Fruit fly (Drosophila melanogaster): Measurements from ENCODE around the gene CycT.

The CycT gene

DNA sequence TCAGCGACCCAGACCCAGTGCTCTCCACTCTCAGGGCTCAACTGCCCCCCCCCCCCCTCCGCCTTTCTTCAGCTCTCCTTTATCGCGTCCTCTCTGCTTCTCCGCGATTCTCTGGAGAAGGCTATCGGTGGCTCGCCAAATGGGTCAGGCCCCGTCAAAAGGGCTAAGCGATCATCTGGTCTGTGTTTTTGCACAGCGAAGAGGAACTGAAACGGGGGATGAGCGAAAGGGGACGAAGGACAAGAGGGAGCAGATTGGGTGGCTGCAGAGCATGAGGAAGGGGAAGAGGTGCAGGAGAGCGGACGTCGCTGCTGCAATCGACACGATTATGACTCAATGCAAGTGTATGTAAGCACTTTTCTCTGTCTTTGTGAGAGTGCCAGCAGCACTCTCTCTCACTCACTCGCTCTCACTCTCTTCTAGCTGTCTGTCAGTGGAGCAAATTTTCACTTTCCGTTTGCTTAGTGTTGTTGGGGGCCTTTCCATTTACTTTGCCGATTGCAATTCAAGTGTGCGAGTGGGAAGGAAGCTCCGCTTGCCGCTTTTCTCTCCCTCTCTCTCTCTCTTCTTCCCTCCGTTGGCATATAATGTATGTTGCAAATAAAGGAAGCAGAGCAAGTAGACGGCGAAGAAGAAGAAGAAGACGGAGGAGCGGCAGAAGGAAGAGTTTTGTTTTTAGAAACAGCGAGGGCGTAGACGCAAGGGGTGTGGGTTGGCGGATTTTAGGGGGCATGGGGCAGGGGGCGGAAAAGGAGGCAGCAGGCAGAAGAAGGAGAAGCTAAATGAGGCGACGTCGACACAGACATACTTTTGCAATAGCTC is 20.2 kb upstream of the CycT start (continued):
- TF ChIP-seq CG15336 (GFP tag; IDR thresholded peaks at IDR 0.05) (peak; percentile 39; the same call in 1 of the 2 replicates), fd59A (GFP tag; optimal IDR thresholded peaks at IDR 0.05) (no peak), CG6792 (GFP tag; optimal IDR thresholded peaks at IDR 0.05) (no peak), Blimp-1 (GFP tag; optimal IDR thresholded peaks at IDR 0.05) (peak; percentile 100), acj6 (GFP tag; optimal IDR thresholded peaks at IDR 0.05) (no peak), CG6276 (GFP tag; optimal IDR thresholded peaks at IDR 0.05) (no peak), Gug (GFP tag; IDR thresholded peaks at IDR 0.05) (no peak), dac (GFP tag; optimal IDR thresholded peaks at IDR 0.05) (no peak), svp (GFP tag) (peak; percentile 100), CG9139 (GFP tag; optimal IDR thresholded peaks at IDR 0.05) (peak; percentile 0), lz (GFP tag; optimal IDR thresholded peaks at IDR 0.05) (no peak), Sox14 (GFP tag; optimal IDR thresholded peaks at IDR 0.05) (peak; percentile 40), CG8632 (GFP tag; optimal IDR thresholded peaks at IDR 0.05) (no peak), net (GFP tag; optimal IDR thresholded peaks at IDR 0.05) (no peak), CG3032 (tag; optimal IDR thresholded peaks at IDR 0.05) (no peak), ss (GFP tag; optimal IDR thresholded peaks at IDR 0.05) (peak; percentile 7 to 17), CG11902 (GFP tag; optimal IDR thresholded peaks at IDR 0.05) (no peak), Eip93F (GFP tag; optimal IDR thresholded peaks at IDR 0.05) (no peak)

dm6 chr3L:17576886-17577271 is 19.3 kb upstream of the CycT start:
- TF ChIP-seq CG6792 (GFP tag; optimal IDR thresholded peaks at IDR 0.05) (peak; percentile 44), Eip75B (GFP tag; optimal IDR thresholded peaks at IDR 0.05) (no peak), CG32006 (GFP tag; optimal IDR thresholded peaks at IDR 0.05) (peak; percentile 67), CG31627 (GFP tag; optimal IDR thresholded peaks at IDR 0.05) (peak; percentile 48), CG10669 (GFP tag; optimal IDR thresholded peaks at IDR 0.05) (peak; percentile 65), CG15336 (GFP tag; IDR thresholded peaks at IDR 0.05) (no peak), CG6163 (GFP tag; IDR thresholded peaks at IDR 0.05) (peak; percentile 15; the same call in 1 of the 3 replicates), net (GFP tag; optimal IDR thresholded peaks at IDR 0.05) (no peak), CG11762 (GFP tag; optimal IDR thresholded peaks at IDR 0.05; ENCODE audit: insufficient read depth) (no peak), CG8632 (GFP tag; optimal IDR thresholded peaks at IDR 0.05) (peak; percentile 6), cyc (GFP tag; optimal IDR thresholded peaks at IDR 0.05) (peak; percentile 13), CG6808 (GFP tag; optimal IDR thresholded peaks at IDR 0.05) (peak; percentile 58), Hr38 (GFP tag; optimal IDR thresholded peaks at IDR 0.05) (no peak), spab (GFP tag; optimal IDR thresholded peaks at IDR 0.05) (peak; percentile 80), fkh (GFP tag; optimal IDR thresholded peaks at IDR 0.05) (no peak), CG34406 (GFP tag; optimal IDR thresholded peaks at IDR 0.05) (peak; percentile 39), Ets21C (GFP tag; optimal IDR thresholded peaks at IDR 0.05) (no peak), ss (GFP tag; optimal IDR thresholded peaks at IDR 0.05) (no peak), CG8119 (GFP tag; IDR thresholded peaks at IDR 0.05) (peak; percentile 37; the same call in 2 of the 3 replicates), Eip93F (GFP tag; optimal IDR thresholded peaks at IDR 0.05) (no peak), CG4318 (GFP tag; optimal IDR thresholded peaks at IDR 0.05) (peak; percentile 20), Sox14 (GFP tag; optimal IDR thresholded peaks at IDR 0.05) (no peak), vri (GFP tag; optimal IDR thresholded peaks at IDR 0.05) (no peak), CG10631 (GFP tag; optimal IDR thresholded peaks at IDR 0.05) (peak; percentile 69), dsx (GFP tag; optimal IDR thresholded peaks at IDR 0.05; ENCODE audit: poor library complexity, severe bottlenecking) (peak; percentile 32), CG11902 (GFP tag; optimal IDR thresholded peaks at IDR 0.05) (peak; percentile 22), CG3919 (GFP tag; optimal IDR thresholded peaks at IDR 0.05) (peak; percentile 32), dac (GFP tag; optimal IDR thresholded peaks at IDR 0.05) (no peak), salr (GFP tag; optimal IDR thresholded peaks at IDR 0.05) (peak; percentile 2 to 39), Gug (GFP tag; IDR thresholded peaks at IDR 0.05) (peak; percentile 34; the same call in 1 of the 2 replicates), CG6854 (GFP tag; optimal IDR thresholded peaks at IDR 0.05) (no peak), fd85E (GFP tag; optimal IDR thresholded peaks at IDR 0.05) (no peak), Sox102F (GFP tag; optimal IDR thresholded peaks at IDR 0.05) (no peak), Hr4 (GFP tag; optimal IDR thresholded peaks at IDR 0.05) (peak; percentile 49), eg (GFP tag; IDR thresholded peaks at IDR 0.05) (no peak), acj6 (GFP tag; optimal IDR thresholded peaks at IDR 0.05) (peak; percentile 70), topi (GFP tag; optimal IDR thresholded peaks at IDR 0.05) (peak; percentile 30), Eip78C (GFP tag) (peak; percentile 89), svp (GFP tag) (no peak), Sox15 (GFP tag; optimal IDR thresholded peaks at IDR 0.05) (peak; percentile 36), CG7368 (GFP tag; optimal IDR thresholded peaks at IDR 0.05) (no peak)
